Worm (Caenorhabditis elegans) whole organism, L2 larva: Measurements from ENCODE around the gene ets-5.

Experiments
- ZK546.5 ChIP-seq: sonication (generic microtip); optimal IDR thresholded peaks from 2 replicates; lab custom pipeline; 2017; ENCODE audit warnings: missing biosample characterization, missing genetic modification characterization
- ama-1 ChIP-seq: fragments of 150-350 bp; optimal IDR thresholded peaks from 2 replicates; lab custom pipeline; 2018; ENCODE audit warnings: inconsistent platforms
- ceh-82 ChIP-seq: fragments of 150-350 bp; optimal IDR thresholded peaks from 2 replicates; lab custom pipeline; 2014; ENCODE audit warnings: missing biosample characterization, missing genetic modification characterization
- nhr-11 ChIP-seq: fragments of 150-350 bp; optimal IDR thresholded peaks from 2 replicates; lab custom pipeline; 2014; ENCODE audit warnings: missing biosample characterization, missing genetic modification characterization
- nhr-12 ChIP-seq: fragments of 150-350 bp; optimal IDR thresholded peaks from 2 replicates; lab custom pipeline; 2014; ENCODE audit warnings: missing biosample characterization, missing genetic modification characterization
- nhr-25 ChIP-seq: fragments of 150-350 bp; sonication (generic microtip); optimal IDR thresholded peaks from 3 replicates; lab custom pipeline; 2014; ENCODE audit warnings: missing biosample characterization, missing genetic modification characterization
- snpc-4 ChIP-seq: fragments of 150-350 bp; optimal IDR thresholded peaks from 2 replicates; lab custom pipeline; 2014; ENCODE audit warnings: missing biosample characterization, missing genetic modification characterization
- zag-1 ChIP-seq: fragments of 150-350 bp; optimal IDR thresholded peaks from 2 replicates; lab custom pipeline; 2014; ENCODE audit warnings: missing biosample characterization, missing genetic modification characterization
- ztf-11 ChIP-seq: sonication (generic microtip); optimal IDR thresholded peaks from 2 replicates; lab custom pipeline; 2017; ENCODE audit warnings: missing biosample characterization, missing genetic modification characterization

DNA sequence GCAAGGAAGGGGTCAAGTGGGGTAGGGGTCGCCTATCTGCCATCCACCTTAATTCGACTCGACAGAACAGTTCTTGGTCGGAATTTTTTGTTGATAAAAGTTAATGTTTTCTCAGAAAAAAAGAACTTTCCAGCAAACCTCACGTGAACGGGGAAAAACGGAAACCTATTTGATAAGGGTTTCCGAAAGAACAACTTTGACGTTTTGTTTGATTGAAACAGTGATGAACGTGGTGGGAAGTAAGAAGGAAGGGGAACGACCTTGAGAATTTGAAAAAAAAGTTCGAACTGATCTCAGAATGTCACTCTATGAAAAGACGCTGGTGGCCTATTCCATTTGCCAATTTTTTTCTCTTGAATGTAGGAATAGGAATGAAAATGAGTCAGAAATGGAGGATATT, 38.0 kb upstream of the ets-5 start:
- TF ChIP-seq nhr-12 (tag; lab: Kevin White, UChicago) (no peak), ZK546.5 (tag; lab: Kevin White, UChicago) (no peak), nhr-11 (tag; lab: Kevin White, UChicago) (no peak), nhr-25 (tag; lab: Kevin White, UChicago) (no peak), ztf-11 (no peak), snpc-4 (tag; lab: Kevin White, UChicago) (no peak), zag-1 (tag; lab: Kevin White, UChicago) (no peak), ceh-82 (tag; lab: Kevin White, UChicago) (no peak), ama-1 (lab: Kevin White, UChicago) (no peak)
